Fruit fly (Drosophila melanogaster) whole organism, prepupa: ENCODE results near the gene CG14655.
A peak's percentile ranks its signal among the peaks of the same experiment; 100 is the strongest.

Source experiments
- Blimp-1 ChIP-seq: fragments of 200-800 bp; sonication (Bioruptor generic); optimal IDR thresholded peaks from 3 replicates; lab custom pipeline; 2017; ENCODE audit warnings: missing biosample characterization, missing genetic modification characterization, mild to moderate bottlenecking, moderate library complexity, missing genetic modification reagents
- CG10669 ChIP-seq: fragments of 200-800 bp; sonication (Bioruptor generic); optimal IDR thresholded peaks from 3 replicates; lab custom pipeline; 2018; ENCODE audit warnings: missing biosample characterization, mild to moderate bottlenecking, missing genetic modification characterization, moderate library complexity
- CG11294 ChIP-seq: fragments of 200-800 bp; sonication (Bioruptor generic); IDR thresholded peaks from 2 replicates; pipeline ENCODE4 v1.3.6; 2022; ENCODE audit warnings: missing biosample characterization, missing genetic modification characterization
- CG15336 ChIP-seq: fragments of 200-800 bp; sonication (Bioruptor generic); IDR thresholded peaks from 2 replicates; pipeline ENCODE4 v1.3.6; 2022; ENCODE audit warnings: missing biosample characterization, missing genetic modification characterization
- CG16779 ChIP-seq: fragments of 200-800 bp; sonication (Bioruptor generic); optimal IDR thresholded peaks from 3 replicates; lab custom pipeline; 2017; ENCODE audit warnings: missing biosample characterization, mild to moderate bottlenecking, missing genetic modification characterization
- CG3032 ChIP-seq: fragments of 200-800 bp; optimal IDR thresholded peaks from 2 replicates; lab custom pipeline; 2019; ENCODE audit warnings: missing biosample characterization, mild to moderate bottlenecking, missing genetic modification characterization, moderate library complexity
- CG31627 ChIP-seq: fragments of 200-800 bp; sonication (Bioruptor generic); optimal IDR thresholded peaks from 3 replicates; lab custom pipeline; 2016; ENCODE audit warnings: missing biosample characterization, missing genetic modification characterization
- CG34406 ChIP-seq: fragments of 200-800 bp; sonication (Bioruptor generic); optimal IDR thresholded peaks from 3 replicates; lab custom pipeline; 2016; ENCODE audit warnings: missing biosample characterization, missing genetic modification characterization
- CG4318 ChIP-seq: fragments of 200-800 bp; sonication (Bioruptor generic); optimal IDR thresholded peaks from 3 replicates; lab custom pipeline; 2017; ENCODE audit warnings: missing biosample characterization, mild to moderate bottlenecking, missing genetic modification characterization
- CG6163 ChIP-seq: fragments of 200-800 bp; sonication (Bioruptor generic); IDR thresholded peaks from 3 replicates; pipeline ENCODE4 v1.3.6; 2022; ENCODE audit warnings: missing biosample characterization, missing genetic modification characterization
- CG6276 ChIP-seq: fragments of 200-800 bp; sonication (Bioruptor generic); optimal IDR thresholded peaks from 2 replicates; lab custom pipeline; 2017; ENCODE audit warnings: missing biosample characterization, mild to moderate bottlenecking, missing genetic modification characterization
- CG6808 ChIP-seq: fragments of 200-800 bp; sonication (Bioruptor generic); optimal IDR thresholded peaks from 3 replicates; lab custom pipeline; 2017; ENCODE audit warnings: missing biosample characterization, missing genetic modification characterization, mild to moderate bottlenecking, moderate library complexity, missing genetic modification reagents
- CG6854 ChIP-seq: fragments of 200-800 bp; sonication (Bioruptor generic); optimal IDR thresholded peaks from 2 replicates; lab custom pipeline; 2017; ENCODE audit warnings: missing biosample characterization, mild to moderate bottlenecking, missing genetic modification characterization
- CG7368 ChIP-seq: fragments of 200-800 bp; sonication (Bioruptor generic); optimal IDR thresholded peaks from 3 replicates; lab custom pipeline; 2016; ENCODE audit warnings: missing biosample characterization, missing genetic modification characterization
- CG8119 ChIP-seq: fragments of 200-800 bp; sonication (Bioruptor generic); IDR thresholded peaks from 3 replicates; pipeline ENCODE4 v1.3.6; 2022; ENCODE audit warnings: missing biosample characterization, missing genetic modification characterization
- CG8319 ChIP-seq: fragments of 200-800 bp; sonication (Bioruptor generic); optimal IDR thresholded peaks from 3 replicates; lab custom pipeline; 2016; ENCODE audit warnings: missing biosample characterization, missing genetic modification characterization
- CG8632 ChIP-seq: fragments of 200-800 bp; sonication (Bioruptor generic); optimal IDR thresholded peaks from 3 replicates; lab custom pipeline; 2016; ENCODE audit warnings: missing biosample characterization, missing genetic modification characterization
- CG9139 ChIP-seq: fragments of 200-800 bp; sonication (Bioruptor generic); optimal IDR thresholded peaks from 3 replicates; lab custom pipeline; 2017; ENCODE audit warnings: missing biosample characterization, mild to moderate bottlenecking, missing genetic modification characterization
- Eip75B ChIP-seq: fragments of 200-800 bp; sonication (Bioruptor generic); optimal IDR thresholded peaks from 3 replicates; lab custom pipeline; 2016; ENCODE audit warnings: missing biosample characterization, missing genetic modification characterization
- Eip78C ChIP-seq: fragments of 200-800 bp; sonication (Bioruptor generic); peaks from one replicate; lab custom pipeline; 2016; ENCODE audit warnings: missing biosample characterization, missing genetic modification characterization
- Eip93F ChIP-seq: fragments of 200-800 bp; sonication (Bioruptor generic); optimal IDR thresholded peaks from 2 replicates; lab custom pipeline; 2016; ENCODE audit warnings: missing biosample characterization, mild to moderate bottlenecking, missing genetic modification characterization
- Ets21C ChIP-seq: fragments of 200-800 bp; sonication (Bioruptor generic); optimal IDR thresholded peaks from 3 replicates; lab custom pipeline; 2016; ENCODE audit warnings: missing biosample characterization, missing genetic modification characterization
- Ets96B ChIP-seq: fragments of 200-800 bp; optimal IDR thresholded peaks from 2 replicates; lab custom pipeline; 2019; ENCODE audit warnings: missing biosample characterization, mild to moderate bottlenecking, missing genetic modification characterization, moderate library complexity
- Hr39 ChIP-seq: fragments of 200-800 bp; sonication (Bioruptor generic); optimal IDR thresholded peaks from 2 replicates; lab custom pipeline; 2016; ENCODE audit warnings: missing biosample characterization, missing genetic modification characterization
- Hr4 ChIP-seq: fragments of 200-800 bp; sonication (Bioruptor generic); optimal IDR thresholded peaks from 3 replicates; lab custom pipeline; 2016; ENCODE audit warnings: missing biosample characterization, missing genetic modification characterization
- Met ChIP-seq: fragments of 200-800 bp; sonication (Bioruptor generic); optimal IDR thresholded peaks from 3 replicates; lab custom pipeline; 2016; ENCODE audit warnings: missing biosample characterization, missing genetic modification characterization
- OdsH ChIP-seq: fragments of 200-800 bp; sonication (Bioruptor generic); optimal IDR thresholded peaks from 3 replicates; lab custom pipeline; 2016; ENCODE audit warnings: missing biosample characterization, missing genetic modification characterization
- Smox ChIP-seq: fragments of 200-800 bp; sonication (Bioruptor generic); optimal IDR thresholded peaks from 3 replicates; lab custom pipeline; 2016; ENCODE audit warnings: missing biosample characterization, missing genetic modification characterization
- Sox102F ChIP-seq: fragments of 200-800 bp; sonication (Bioruptor generic); optimal IDR thresholded peaks from 2 replicates; lab custom pipeline; 2016; ENCODE audit warnings: missing biosample characterization, mild to moderate bottlenecking, missing genetic modification characterization
- Sox14 ChIP-seq: fragments of 200-800 bp; sonication (Bioruptor generic); optimal IDR thresholded peaks from 3 replicates; lab custom pipeline; 2016; ENCODE audit warnings: missing biosample characterization, missing genetic modification characterization
- Sox15 ChIP-seq: fragments of 200-800 bp; sonication (Bioruptor generic); optimal IDR thresholded peaks from 3 replicates; lab custom pipeline; 2016; ENCODE audit warnings: missing biosample characterization, missing genetic modification characterization
- achi ChIP-seq: fragments of 200-800 bp; sonication (Bioruptor generic); optimal IDR thresholded peaks from 3 replicates; lab custom pipeline; 2016; ENCODE audit warnings: missing biosample characterization, missing genetic modification characterization
- acj6 ChIP-seq: fragments of 200-800 bp; sonication (Bioruptor generic); optimal IDR thresholded peaks from 3 replicates; lab custom pipeline; 2016; ENCODE audit warnings: missing biosample characterization, missing genetic modification characterization
- dac ChIP-seq: fragments of 200-800 bp; sonication (Bioruptor generic); optimal IDR thresholded peaks from 2 replicates; lab custom pipeline; 2017; ENCODE audit warnings: missing biosample characterization, mild to moderate bottlenecking, missing genetic modification characterization
- esn ChIP-seq: fragments of 200-800 bp; sonication (Bioruptor generic); optimal IDR thresholded peaks from 2 replicates; lab custom pipeline; 2016; ENCODE audit warnings: missing biosample characterization, mild to moderate bottlenecking, missing genetic modification characterization, moderate library complexity
- fd59A ChIP-seq: fragments of 200-800 bp; sonication (Bioruptor generic); optimal IDR thresholded peaks from 2 replicates; lab custom pipeline; 2017; ENCODE audit warnings: missing biosample characterization, mild to moderate bottlenecking, missing genetic modification characterization, missing genetic modification reagents
- fd85E ChIP-seq: fragments of 200-800 bp; sonication (Bioruptor generic); optimal IDR thresholded peaks from 3 replicates; lab custom pipeline; 2016; ENCODE audit warnings: missing biosample characterization, missing genetic modification characterization
- lz ChIP-seq: fragments of 200-800 bp; sonication (Bioruptor generic); optimal IDR thresholded peaks from 3 replicates; lab custom pipeline; 2016; ENCODE audit warnings: missing biosample characterization, missing genetic modification characterization
- net ChIP-seq: fragments of 200-800 bp; sonication (Bioruptor generic); optimal IDR thresholded peaks from 3 replicates; lab custom pipeline; 2016; ENCODE audit warnings: missing biosample characterization, missing genetic modification characterization
- pdm3 ChIP-seq: fragments of 200-800 bp; sonication (Bioruptor generic); optimal IDR thresholded peaks from 3 replicates; lab custom pipeline; 2016; ENCODE audit warnings: missing biosample characterization, missing genetic modification characterization
- salr ChIP-seq, 2 experiments: fragments of 200-800 bp; sonication (Bioruptor generic); optimal IDR thresholded peaks; 3 replicates each; lab custom pipeline; 2016 to 2018; ENCODE audit warnings: missing biosample characterization in 2 of 2, missing genetic modification characterization in 2 of 2, mild to moderate bottlenecking in 1 of 2
- spab ChIP-seq: fragments of 200-800 bp; sonication (Bioruptor generic); optimal IDR thresholded peaks from 2 replicates; lab custom pipeline; 2017; ENCODE audit warnings: missing biosample characterization, mild to moderate bottlenecking, missing genetic modification characterization, missing genetic modification reagents
- vri ChIP-seq: fragments of 200-800 bp; sonication (Bioruptor generic); optimal IDR thresholded peaks from 3 replicates; lab custom pipeline; 2016; ENCODE audit warnings: missing biosample characterization, mild to moderate bottlenecking, missing genetic modification characterization

Gene CG14655

DNA sequence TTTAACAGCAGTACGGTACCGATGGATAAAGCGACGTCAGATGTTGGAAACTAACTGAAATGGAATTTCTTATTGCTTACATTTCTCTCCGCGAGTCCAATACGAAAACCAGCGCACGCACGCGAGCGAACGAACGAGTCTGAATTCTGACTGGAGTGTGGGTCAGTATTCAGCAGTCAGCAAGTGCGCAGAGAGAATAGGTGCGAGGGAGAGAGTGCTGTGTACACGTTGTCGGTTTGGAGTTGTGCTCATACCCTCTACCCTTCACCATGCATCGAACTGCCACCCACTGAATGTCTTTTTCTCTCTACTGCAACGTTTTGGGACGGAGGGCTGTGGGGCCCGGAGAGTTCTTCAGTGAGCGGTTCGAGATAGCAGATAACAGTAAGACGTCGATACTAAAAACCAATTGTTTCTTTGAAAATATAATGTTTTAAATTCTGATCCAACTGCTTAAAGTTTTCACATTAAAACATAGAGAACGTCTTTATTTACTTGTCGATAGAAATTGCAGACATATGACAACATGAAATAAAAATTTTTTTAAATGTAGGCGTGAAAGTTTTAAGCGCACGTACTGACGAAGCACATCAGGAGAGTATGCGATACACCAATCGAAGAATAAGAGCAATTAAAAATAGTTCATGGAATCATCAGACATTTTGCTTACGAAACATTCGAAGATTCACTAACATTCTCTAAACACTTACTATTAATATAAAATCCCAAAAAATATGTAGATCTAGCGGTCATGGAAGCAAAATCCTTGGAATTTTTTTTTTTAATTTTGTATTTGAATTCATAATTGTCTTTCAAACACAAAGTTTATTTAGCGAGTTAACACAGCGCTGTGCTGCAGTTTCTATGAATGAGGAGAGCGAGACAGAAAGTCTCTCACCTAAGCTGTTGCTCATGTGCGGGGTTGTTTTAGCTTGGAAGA, 40.3 kb downstream of the CG14655 start (continued):
- peak; percentile 94 for TF ChIP-seq CG4318 (GFP tag; lab: Kevin White, UChicago)
- TF ChIP-seq CG3032 (tag; lab: Kevin White, UChicago): peak; percentile 74
- peak; percentile 74 for TF ChIP-seq CG8319
- TF ChIP-seq CG6808 (GFP tag; lab: Kevin White, UChicago): peak; percentile 76
- TF ChIP-seq Sox15 (GFP tag; lab: Kevin White, UChicago): peak; percentile 81
- TF ChIP-seq net (GFP tag; lab: Kevin White, UChicago): peak; percentile 92
- peak; percentile 54 for TF ChIP-seq fd85E (GFP tag; lab: Kevin White, UChicago)
- TF ChIP-seq Eip93F (GFP tag; lab: Kevin White, UChicago): no peak
- TF ChIP-seq achi (GFP tag; lab: Kevin White, UChicago): peak; percentile 85
- peak; percentile 92 for TF ChIP-seq CG6276 (GFP tag; lab: Kevin White, UChicago)
- peak; percentile 48 for TF ChIP-seq Blimp-1 (GFP tag; lab: Kevin White, UChicago)
- peak; percentile 95 for TF ChIP-seq Hr4 (GFP tag; lab: Kevin White, UChicago)
- peak; percentile 73 for TF ChIP-seq fd59A (GFP tag; lab: Kevin White, UChicago)
- TF ChIP-seq pdm3 (GFP tag; lab: Kevin White, UChicago): peak; percentile 93
- peak; percentile 70 for TF ChIP-seq CG10669
- TF ChIP-seq CG6163: no peak
- TF ChIP-seq salr (GFP tag; optimal IDR thresholded peaks at IDR 0.05; lab: Kevin White, UChicago): peak; percentile 5 to 98
- no peak for TF ChIP-seq CG11294 (GFP tag; lab: Robert Waterston, UW)
- peak; percentile 75 for TF ChIP-seq Sox102F (GFP tag; lab: Kevin White, UChicago)
- TF ChIP-seq OdsH (GFP tag; lab: Kevin White, UChicago): peak; percentile 91

DNA sequence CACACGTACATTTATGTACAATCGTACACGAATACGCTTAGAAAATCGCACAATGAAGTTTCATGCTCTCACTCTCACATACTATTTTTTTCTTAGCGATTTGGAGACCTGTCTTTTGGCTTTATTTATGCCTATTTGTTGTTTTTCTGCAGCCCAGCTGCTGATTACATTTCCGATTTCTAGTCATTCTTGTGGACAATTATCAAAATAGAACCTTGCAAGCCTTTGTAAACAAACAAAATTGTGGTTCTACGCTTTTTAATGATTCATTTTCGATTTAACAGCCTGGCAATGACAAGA, 41.0 kb downstream of the CG14655 start:
- TF ChIP-seq Smox: no peak
- TF ChIP-seq CG10669: no peak
- TF ChIP-seq CG34406 (GFP tag; lab: Kevin White, UChicago): no peak
- TF ChIP-seq Hr4 (GFP tag; lab: Kevin White, UChicago): no peak
- no peak for TF ChIP-seq Sox15 (GFP tag; lab: Kevin White, UChicago)
- no peak for TF ChIP-seq Hr39 (GFP tag; lab: Kevin White, UChicago)
- TF ChIP-seq CG8119: no peak
- no peak for TF ChIP-seq Blimp-1 (GFP tag; lab: Kevin White, UChicago)
- TF ChIP-seq Sox14: no peak
- TF ChIP-seq lz (GFP tag; lab: Kevin White, UChicago): no peak
- no peak for TF ChIP-seq Eip78C (GFP tag; lab: Kevin White, UChicago)
- TF ChIP-seq Ets21C: no peak
- no peak for TF ChIP-seq dac (GFP tag; lab: Kevin White, UChicago)
- TF ChIP-seq CG11294 (GFP tag; lab: Robert Waterston, UW): no peak
- TF ChIP-seq Eip75B: no peak
- no peak for TF ChIP-seq CG4318 (GFP tag; lab: Kevin White, UChicago)
- TF ChIP-seq spab (GFP tag; lab: Kevin White, UChicago): no peak
- no peak for TF ChIP-seq CG16779 (tag; lab: Kevin White, UChicago)
- TF ChIP-seq CG6808 (GFP tag; lab: Kevin White, UChicago): no peak

DNA sequence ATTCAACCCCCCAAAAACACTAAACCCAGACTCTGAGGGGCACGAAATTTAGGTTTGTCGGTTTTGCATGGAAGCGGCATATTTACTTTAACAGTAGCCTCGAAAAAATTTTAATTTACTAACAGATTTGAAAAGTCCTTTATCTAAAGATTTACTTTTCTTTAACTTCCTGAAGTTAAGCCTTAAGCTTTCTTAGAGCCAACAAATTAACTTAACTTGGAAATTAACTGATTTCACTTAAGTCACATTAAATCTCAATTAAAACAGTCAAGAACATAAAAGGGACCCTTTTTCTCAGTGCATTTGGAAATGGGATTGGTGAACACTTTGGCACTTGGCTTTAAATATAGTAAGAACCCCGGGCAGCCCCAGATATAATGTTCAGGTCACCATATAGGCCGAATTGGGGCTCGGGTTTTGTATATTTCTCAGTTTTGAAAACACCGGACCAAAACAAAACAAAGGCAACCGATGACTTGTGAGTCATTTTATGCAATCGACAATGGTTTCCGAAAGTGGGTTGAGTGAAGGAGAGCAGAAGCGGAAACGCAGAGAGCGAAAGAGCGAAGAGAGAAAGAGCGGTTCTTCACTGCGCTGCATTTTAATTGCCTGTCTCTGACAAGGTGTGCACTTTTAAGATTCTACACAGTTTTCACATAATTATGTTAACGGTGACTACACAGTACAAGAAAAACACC, 41.5 kb downstream of the CG14655 start:
- TF ChIP-seq Eip93F (GFP tag; lab: Kevin White, UChicago) (no peak), CG10669 (peak; percentile 6), pdm3 (GFP tag; lab: Kevin White, UChicago) (peak; percentile 21), Met (GFP tag; lab: Kevin White, UChicago) (peak; percentile 51), esn (GFP tag; lab: Kevin White, UChicago) (peak; percentile 48), Ets96B (tag; lab: Kevin White, UChicago) (no peak), CG34406 (GFP tag; lab: Kevin White, UChicago) (peak; percentile 20), CG6854 (GFP tag; lab: Kevin White, UChicago) (no peak), Eip78C (GFP tag; lab: Kevin White, UChicago) (peak; percentile 72), acj6 (GFP tag; lab: Kevin White, UChicago) (peak; percentile 11), Hr4 (GFP tag; lab: Kevin White, UChicago) (peak; percentile 42), CG8632 (peak; percentile 3), CG31627 (GFP tag; lab: Kevin White, UChicago) (peak; percentile 22), CG9139 (GFP tag; lab: Kevin White, UChicago) (peak; percentile 1), CG4318 (GFP tag; lab: Kevin White, UChicago) (peak; percentile 32), CG11294 (GFP tag; lab: Robert Waterston, UW) (no peak), CG16779 (tag; lab: Kevin White, UChicago) (no peak), CG3032 (tag; lab: Kevin White, UChicago) (no peak), vri (no peak), CG7368 (no peak), Smox (peak; percentile 44), CG8119 (no peak), CG15336 (GFP tag; lab: Robert Waterston, UW) (no peak)
